Fruit fly (Drosophila melanogaster) whole organism, embryonic: ENCODE results near the gene CAHbeta.

Experiments used
- CG1024 ChIP-seq: fragments of 200-800 bp; sonication (Bioruptor generic); IDR thresholded peaks from 2 replicates; pipeline ENCODE4 v1.3.6; 2022; ENCODE audit warnings: missing biosample characterization, missing genetic modification characterization
- CG10462 ChIP-seq: fragments of 200-800 bp; sonication (Bioruptor generic); optimal IDR thresholded peaks from 2 replicates; lab custom pipeline; 2016; ENCODE audit warnings: missing biosample characterization, missing genetic modification characterization
- CG10543 ChIP-seq: fragments of 200-800 bp; sonication (Bioruptor generic); optimal IDR thresholded peaks from 3 replicates; lab custom pipeline; 2017; ENCODE audit warnings: missing biosample characterization, mild to moderate bottlenecking, missing genetic modification characterization, moderate library complexity
- CG10654 ChIP-seq: fragments of 200-800 bp; sonication (Bioruptor generic); optimal IDR thresholded peaks from 2 replicates; lab custom pipeline; 2016; ENCODE audit warnings: missing biosample characterization, missing genetic modification characterization
- CG12769 ChIP-seq: fragments of 200-800 bp; sonication (Bioruptor generic); optimal IDR thresholded peaks from 2 replicates; lab custom pipeline; 2019; ENCODE audit warnings: missing biosample characterization, mild to moderate bottlenecking, missing genetic modification characterization, moderate library complexity
- CG15073 ChIP-seq: fragments of 200-800 bp; sonication (Bioruptor generic); optimal IDR thresholded peaks from 2 replicates; lab custom pipeline; 2016; ENCODE audit warnings: missing biosample characterization, missing genetic modification characterization
- CG15269 ChIP-seq: fragments of 200-800 bp; sonication (Bioruptor generic); optimal IDR thresholded peaks from 2 replicates; lab custom pipeline; 2018; ENCODE audit warnings: missing biosample characterization, mild to moderate bottlenecking, missing genetic modification characterization, moderate library complexity
- CG1529 ChIP-seq: fragments of 200-800 bp; sonication (Bioruptor generic); optimal IDR thresholded peaks from 3 replicates; lab custom pipeline; 2018; ENCODE audit warnings: missing biosample characterization, missing genetic modification characterization
- CG1792 ChIP-seq: fragments of 200-800 bp; sonication (Bioruptor generic); optimal IDR thresholded peaks from 2 replicates; lab custom pipeline; 2016; ENCODE audit warnings: missing biosample characterization, missing genetic modification characterization
- CG1832 ChIP-seq: fragments of 200-800 bp; sonication (Bioruptor generic); optimal IDR thresholded peaks from 2 replicates; lab custom pipeline; 2017; ENCODE audit warnings: missing biosample characterization, mild to moderate bottlenecking, missing genetic modification characterization, inconsistent platforms
- CG18476 ChIP-seq: fragments of 200-800 bp; sonication (Bioruptor generic); optimal IDR thresholded peaks from 2 replicates; lab custom pipeline; 2016; ENCODE audit warnings: missing biosample characterization, mild to moderate bottlenecking, missing genetic modification characterization
- CG2678 ChIP-seq: fragments of 200-800 bp; sonication (Bioruptor generic); optimal IDR thresholded peaks from 3 replicates; lab custom pipeline; 2019; ENCODE audit warnings: missing biosample characterization, mild to moderate bottlenecking, missing genetic modification characterization, moderate library complexity
- CG30431 ChIP-seq: fragments of 200-800 bp; sonication (Bioruptor generic); optimal IDR thresholded peaks from 2 replicates; lab custom pipeline; 2017; ENCODE audit warnings: missing biosample characterization, missing genetic modification characterization
- CG3995 ChIP-seq: fragments of 200-800 bp; sonication (Bioruptor generic); optimal IDR thresholded peaks from 3 replicates; lab custom pipeline; 2016; ENCODE audit warnings: missing biosample characterization, missing genetic modification characterization
- CG42726 ChIP-seq: fragments of 200-800 bp; sonication (Bioruptor generic); IDR thresholded peaks from 2 replicates; pipeline ENCODE4 v1.3.6; 2022; ENCODE audit warnings: missing biosample characterization, missing genetic modification characterization; ENCODE audit not compliant: partially characterized antibody
- CG4617 ChIP-seq: fragments of 200-800 bp; sonication (Bioruptor generic); optimal IDR thresholded peaks from 3 replicates; lab custom pipeline; 2016; ENCODE audit warnings: missing biosample characterization, missing genetic modification characterization, borderline replicate concordance
- CG5245 ChIP-seq: fragments of 200-800 bp; sonication (Bioruptor generic); optimal IDR thresholded peaks from 3 replicates; lab custom pipeline; 2016; ENCODE audit warnings: missing biosample characterization, missing genetic modification characterization
- CG6654 ChIP-seq: fragments of 200-800 bp; sonication (Bioruptor generic); optimal IDR thresholded peaks from 2 replicates; lab custom pipeline; 2017; ENCODE audit warnings: missing biosample characterization, mild to moderate bottlenecking, missing genetic modification characterization
- CG7987 ChIP-seq: fragments of 200-800 bp; sonication (Bioruptor generic); optimal IDR thresholded peaks from 2 replicates; lab custom pipeline; 2018; ENCODE audit warnings: missing biosample characterization, mild to moderate bottlenecking, missing genetic modification characterization, moderate library complexity
- CG8924 ChIP-seq: fragments of 200-800 bp; optimal IDR thresholded peaks from 3 replicates; lab custom pipeline; 2019; ENCODE audit warnings: missing biosample characterization, mild to moderate bottlenecking, missing genetic modification characterization, moderate library complexity
- CG9437 ChIP-seq: fragments of 200-800 bp; sonication (Bioruptor generic); optimal IDR thresholded peaks from 2 replicates; lab custom pipeline; 2018; ENCODE audit warnings: missing biosample characterization, mild to moderate bottlenecking, missing genetic modification characterization
- Elba2 ChIP-seq: fragments of 200-800 bp; sonication (Bioruptor generic); optimal IDR thresholded peaks from 3 replicates; lab custom pipeline; 2016; ENCODE audit warnings: missing biosample characterization, missing genetic modification characterization
- Lim3 ChIP-seq: fragments of 200-800 bp; sonication (Bioruptor generic); IDR thresholded peaks from 2 replicates; pipeline ENCODE4 v1.3.6; 2022; ENCODE audit warnings: missing biosample characterization, missing genetic modification characterization
- Poxn ChIP-seq: fragments of 200-800 bp; sonication (Bioruptor generic); IDR thresholded peaks from 2 replicates; pipeline ENCODE4 v1.3.6; 2022; ENCODE audit warnings: missing biosample characterization, missing genetic modification characterization
- Stat92E ChIP-seq, 3 experiments: fragments of >200 bp in 2 of 3; fragments of 200-800 bp in 1 of 3; sonication (Bioruptor generic) in 1 of 3; optimal IDR thresholded peaks; 2 replicates each; lab custom pipeline; 2017 to 2019; ENCODE audit warnings: missing biosample characterization in 3 of 3, missing genetic modification characterization in 3 of 3, mild to moderate bottlenecking in 1 of 3, moderate library complexity in 1 of 3
- ac ChIP-seq: fragments of 200-800 bp; sonication (Bioruptor generic); optimal IDR thresholded peaks from 3 replicates; lab custom pipeline; 2017; ENCODE audit warnings: missing biosample characterization, mild to moderate bottlenecking, missing genetic modification characterization
- ase ChIP-seq: fragments of 200-800 bp; sonication (Bioruptor generic); IDR thresholded peaks from 3 replicates; pipeline ENCODE4 v1.3.6; 2022; ENCODE audit warnings: missing biosample characterization, missing genetic modification characterization
- ash1 ChIP-seq: fragments of 200-800 bp; sonication (Bioruptor generic); optimal IDR thresholded peaks from 2 replicates; lab custom pipeline; 2018; ENCODE audit warnings: missing biosample characterization, mild to moderate bottlenecking, missing genetic modification characterization
- bigmax ChIP-seq: fragments of 200-800 bp; sonication (Bioruptor generic); optimal IDR thresholded peaks from 2 replicates; lab custom pipeline; 2018; ENCODE audit warnings: missing biosample characterization, mild to moderate bottlenecking, missing genetic modification characterization
- chif ChIP-seq, 2 experiments: fragments of 200-800 bp; sonication (Bioruptor generic); optimal IDR thresholded peaks; 3 replicates each; lab custom pipeline; 2016; ENCODE audit warnings: missing biosample characterization in 2 of 2, missing genetic modification characterization in 2 of 2
- en ChIP-seq: fragments of 200-800 bp; sonication (Bioruptor generic); optimal IDR thresholded peaks from 2 replicates; lab custom pipeline; 2016; ENCODE audit warnings: missing biosample characterization, missing genetic modification characterization
- eve ChIP-seq, 2 experiments: fragments of >200 bp; optimal IDR thresholded peaks; 2 replicates each; lab custom pipeline; 2017; ENCODE audit warnings: missing biosample characterization in 2 of 2, missing genetic modification characterization in 2 of 2
- exex ChIP-seq: fragments of 200-800 bp; sonication (Bioruptor generic); optimal IDR thresholded peaks from 4 replicates; lab custom pipeline; 2018; ENCODE audit warnings: missing biosample characterization, mild to moderate bottlenecking, missing genetic modification characterization, moderate library complexity
- gcm2 ChIP-seq: fragments of 200-800 bp; sonication (Bioruptor generic); optimal IDR thresholded peaks from 2 replicates; lab custom pipeline; 2016; ENCODE audit warnings: missing biosample characterization, missing genetic modification characterization
- gro ChIP-seq: fragments of 200-800 bp; sonication (Bioruptor generic); optimal IDR thresholded peaks from 2 replicates; lab custom pipeline; 2016; ENCODE audit warnings: missing biosample characterization, missing genetic modification characterization
- gsb ChIP-seq: fragments of 200-800 bp; sonication (Bioruptor generic); IDR thresholded peaks from 2 replicates; pipeline ENCODE4 v1.3.6; 2022; ENCODE audit warnings: missing biosample characterization, missing genetic modification characterization
- gsb-n ChIP-seq: fragments of 200-800 bp; sonication (Bioruptor generic); optimal IDR thresholded peaks from 3 replicates; lab custom pipeline; 2018; ENCODE audit warnings: missing biosample characterization, mild to moderate bottlenecking, missing genetic modification characterization
- ind ChIP-seq: fragments of 200-800 bp; sonication (Bioruptor generic); optimal IDR thresholded peaks from 3 replicates; lab custom pipeline; 2016; ENCODE audit warnings: missing biosample characterization, missing genetic modification characterization
- insv ChIP-seq, 2 experiments: fragments of 200-800 bp; sonication (Bioruptor generic); optimal IDR thresholded peaks; 3 replicates each; lab custom pipeline; 2016 to 2018; ENCODE audit warnings: missing biosample characterization in 2 of 2, missing genetic modification characterization in 2 of 2
- jing ChIP-seq: fragments of 200-800 bp; sonication (Bioruptor generic); optimal IDR thresholded peaks from 2 replicates; lab custom pipeline; 2018; ENCODE audit warnings: missing biosample characterization, mild to moderate bottlenecking, missing genetic modification characterization
- kni ChIP-seq: fragments of 200-800 bp; sonication (Bioruptor generic); optimal IDR thresholded peaks from 3 replicates; lab custom pipeline; 2017; ENCODE audit warnings: mild to moderate bottlenecking, missing biosample characterization, missing genetic modification reagents, missing genetic modification characterization
- knrl ChIP-seq: fragments of 200-800 bp; sonication (Bioruptor generic); IDR thresholded peaks from 3 replicates; pipeline ENCODE4 v1.3.6; 2022; ENCODE audit warnings: missing biosample characterization, missing genetic modification characterization; ENCODE audit not compliant: partially characterized antibody
- lola ChIP-seq, 3 experiments: fragments of >200 bp in 2 of 3; fragments of 200-800 bp in 1 of 3; sonication (Bioruptor generic) in 1 of 3; optimal IDR thresholded peaks; 2 replicates each; lab custom pipeline; 2017 to 2019; ENCODE audit warnings: missing biosample characterization in 3 of 3, missing genetic modification characterization in 3 of 3, mild to moderate bottlenecking in 1 of 3, moderate library complexity in 1 of 3
- onecut ChIP-seq: fragments of 200-800 bp; sonication (Bioruptor generic); IDR thresholded peaks from 2 replicates; pipeline ENCODE4 v1.3.6; 2022; ENCODE audit warnings: missing biosample characterization, missing genetic modification characterization
- pfk ChIP-seq: fragments of 200-800 bp; sonication (Bioruptor generic); optimal IDR thresholded peaks from 2 replicates; lab custom pipeline; 2018; ENCODE audit warnings: missing biosample characterization, mild to moderate bottlenecking, missing genetic modification characterization, moderate library complexity
- prd ChIP-seq, 3 experiments: fragments of >200 bp in 2 of 3; fragments of 200-800 bp in 1 of 3; sonication (Bioruptor generic) in 1 of 3; optimal IDR thresholded peaks in 2 of 3; IDR thresholded peaks in 1 of 3; 2 replicates in 2 of 3; 3 replicates in 1 of 3; pipeline versions ENCODE4 v1.3.6 to Lab custom; 2017 to 2022; ENCODE audit warnings: missing biosample characterization in 1 of 3, missing genetic modification characterization in 1 of 3
- repo ChIP-seq: fragments of 200-800 bp; sonication (Bioruptor generic); optimal IDR thresholded peaks from 2 replicates; lab custom pipeline; 2016; ENCODE audit warnings: missing biosample characterization, missing genetic modification characterization
- rib ChIP-seq: fragments of 200-800 bp; sonication (Bioruptor generic); IDR thresholded peaks from 2 replicates; pipeline ENCODE4 v1.3.6; 2022; ENCODE audit warnings: missing biosample characterization, missing genetic modification characterization
- slbo ChIP-seq: fragments of 200-800 bp; sonication (Bioruptor generic); IDR thresholded peaks from 2 replicates; pipeline ENCODE4 v1.3.6; 2022; ENCODE audit warnings: missing biosample characterization, missing genetic modification characterization
- slp2 ChIP-seq: fragments of 200-800 bp; sonication (Bioruptor generic); optimal IDR thresholded peaks from 2 replicates; lab custom pipeline; 2016; ENCODE audit warnings: missing biosample characterization, missing genetic modification characterization

Gene CAHbeta

dm6 chr3R:8984602-8985074 is 4.0 kb downstream of the CAHbeta start, which contains the start of gene CG11970 (continued):
- TF ChIP-seq bigmax (GFP tag; lab: Kevin White, UChicago), result peak; percentile 91
- no peak for TF ChIP-seq gcm2 (GFP tag; lab: Kevin White, UChicago)
- no peak for TF ChIP-seq ac
- no peak for TF ChIP-seq CG30431 (GFP tag; lab: Kevin White, UChicago)
- TF ChIP-seq lola (GFP tag; optimal IDR thresholded peaks at IDR 0.05; lab: Kevin White, UChicago), result peak in 1 of 3 experiments; percentile 34
- TF ChIP-seq en, result no peak
- TF ChIP-seq gsb-n (tag; lab: Kevin White, UChicago), result no peak
- no peak for TF ChIP-seq Stat92E (GFP tag; optimal IDR thresholded peaks at IDR 0.05; lab: Kevin White, UChicago)
- no peak for TF ChIP-seq exex (tag; lab: Kevin White, UChicago)
- no peak for TF ChIP-seq CG15269 (tag; lab: Kevin White, UChicago)
- TF ChIP-seq prd (optimal IDR thresholded peaks at IDR 0.05; lab: Kevin White, UChicago), result no peak
- peak; percentile 57; the same call in 2 of the 3 replicates for TF ChIP-seq prd (GFP tag; IDR thresholded peaks at IDR 0.05; lab: Robert Waterston, UW)
- TF ChIP-seq Lim3 (GFP tag; lab: Robert Waterston, UW), result no peak
- TF ChIP-seq gro, result peak; percentile 12
- no peak for TF ChIP-seq CG7987 (GFP tag; lab: Kevin White, UChicago)
- TF ChIP-seq CG18476, result no peak
- TF ChIP-seq ind (GFP tag; lab: Kevin White, UChicago), result peak; percentile 55
- TF ChIP-seq eve (GFP tag; optimal IDR thresholded peaks at IDR 0.05; lab: Kevin White, UChicago), result no peak
- no peak for TF ChIP-seq rib
- no peak for TF ChIP-seq CG9437 (GFP tag; lab: Kevin White, UChicago)
- TF ChIP-seq repo, result no peak
- no peak for TF ChIP-seq Poxn (GFP tag; lab: Robert Waterston, UW)
- TF ChIP-seq CG2678 (tag; lab: Kevin White, UChicago), result no peak
- TF ChIP-seq CG6654 (GFP tag; lab: Kevin White, UChicago), result no peak
- TF ChIP-seq knrl (GFP tag; lab: Robert Waterston, UW), result peak; percentile 74
- no peak for TF ChIP-seq Elba2 (GFP tag; lab: Kevin White, UChicago)
- TF ChIP-seq gsb (GFP tag; lab: Robert Waterston, UW), result no peak
- no peak for TF ChIP-seq onecut (GFP tag; lab: Robert Waterston, UW)
- no peak for TF ChIP-seq jing
- no peak for TF ChIP-seq insv (GFP tag; optimal IDR thresholded peaks at IDR 0.05; lab: Kevin White, UChicago)
- TF ChIP-seq CG10462 (GFP tag; lab: Kevin White, UChicago), result no peak
- no peak for TF ChIP-seq ash1
- no peak for TF ChIP-seq pfk (GFP tag; lab: Kevin White, UChicago)
- peak; percentile 73 for TF ChIP-seq slbo (GFP tag; lab: Robert Waterston, UW)
- TF ChIP-seq CG1024 (GFP tag; lab: Robert Waterston, UW), result no peak
- peak; percentile 20 for TF ChIP-seq CG3995 (GFP tag; lab: Kevin White, UChicago)
- TF ChIP-seq CG12769 (tag; lab: Kevin White, UChicago), result no peak
- TF ChIP-seq CG15073 (GFP tag; lab: Kevin White, UChicago), result no peak
- TF ChIP-seq CG10543 (GFP tag; lab: Kevin White, UChicago), result peak; percentile 66
- TF ChIP-seq ase (GFP tag; lab: Robert Waterston, UW), result no peak
- peak; percentile 17 for TF ChIP-seq CG10654 (GFP tag; lab: Kevin White, UChicago)
- no peak for TF ChIP-seq CG1832
- no peak for TF ChIP-seq CG1792 (GFP tag; lab: Kevin White, UChicago)
- no peak for TF ChIP-seq kni
- TF ChIP-seq CG5245, result no peak
- TF ChIP-seq CG8924, result peak; percentile 11
- TF ChIP-seq CG1529, result no peak
- TF ChIP-seq CG42726, result no peak
- peak in 1 of 2 experiments; percentile 7 for TF ChIP-seq chif (GFP tag; optimal IDR thresholded peaks at IDR 0.05; lab: Kevin White, UChicago)
- TF ChIP-seq CG4617, result peak; percentile 69
- TF ChIP-seq slp2 (GFP tag; lab: Kevin White, UChicago), result no peak
